Fruit fly (Drosophila melanogaster) whole organism, embryonic: ENCODE results near the gene CG5921.

Source experiments
- ATbp ChIP-seq: fragments of 200-800 bp; sonication (Bioruptor generic); optimal IDR thresholded peaks from 2 replicates; lab custom pipeline; 2017; ENCODE audit warnings: missing biosample characterization, mild to moderate bottlenecking, missing genetic modification characterization, missing genetic modification reagents
- B-H2 ChIP-seq: fragments of 200-800 bp; sonication (Bioruptor generic); optimal IDR thresholded peaks from 2 replicates; lab custom pipeline; 2018; ENCODE audit warnings: missing biosample characterization, mild to moderate bottlenecking, missing genetic modification characterization
- BtbVII ChIP-seq: fragments of 200-800 bp; sonication (Bioruptor generic); optimal IDR thresholded peaks from 3 replicates; lab custom pipeline; 2017; ENCODE audit warnings: missing biosample characterization, mild to moderate bottlenecking, missing genetic modification characterization
- CG10267 ChIP-seq: fragments of 200-800 bp; sonication (Bioruptor generic); optimal IDR thresholded peaks from 2 replicates; lab custom pipeline; 2018; ENCODE audit warnings: missing biosample characterization, mild to moderate bottlenecking, missing genetic modification characterization, moderate library complexity
- CG10274 ChIP-seq: fragments of 200-800 bp; sonication (Bioruptor generic); optimal IDR thresholded peaks from 3 replicates; lab custom pipeline; 2017; ENCODE audit warnings: missing biosample characterization, mild to moderate bottlenecking, missing genetic modification characterization
- CG12391 ChIP-seq: fragments of 200-800 bp; sonication (Bioruptor generic); optimal IDR thresholded peaks from 3 replicates; lab custom pipeline; 2018; ENCODE audit warnings: missing biosample characterization, mild to moderate bottlenecking, missing genetic modification characterization, moderate library complexity
- CG17328 ChIP-seq: fragments of 200-800 bp; sonication (Bioruptor generic); IDR thresholded peaks from 2 replicates; pipeline ENCODE4 v1.3.6; 2022; ENCODE audit warnings: missing biosample characterization, missing genetic modification characterization
- CG17359 ChIP-seq: fragments of 200-800 bp; sonication (Bioruptor generic); optimal IDR thresholded peaks from 3 replicates; lab custom pipeline; 2018; ENCODE audit warnings: missing biosample characterization, mild to moderate bottlenecking, missing genetic modification characterization, moderate library complexity
- CG17385 ChIP-seq: fragments of 200-800 bp; sonication (Bioruptor generic); optimal IDR thresholded peaks from 3 replicates; lab custom pipeline; 2018; ENCODE audit warnings: missing biosample characterization, mild to moderate bottlenecking, missing genetic modification characterization
- CG2712 ChIP-seq: fragments of 200-800 bp; optimal IDR thresholded peaks from 3 replicates; lab custom pipeline; 2019; ENCODE audit warnings: missing biosample characterization, mild to moderate bottlenecking, missing genetic modification characterization, moderate library complexity
- CG30431 ChIP-seq: fragments of 200-800 bp; sonication (Bioruptor generic); optimal IDR thresholded peaks from 2 replicates; lab custom pipeline; 2017; ENCODE audit warnings: missing biosample characterization, missing genetic modification characterization
- CG42726 ChIP-seq: fragments of 200-800 bp; sonication (Bioruptor generic); IDR thresholded peaks from 2 replicates; pipeline ENCODE4 v1.3.6; 2022; ENCODE audit warnings: missing biosample characterization, missing genetic modification characterization; ENCODE audit not compliant: partially characterized antibody
- CG7928 ChIP-seq: fragments of 200-800 bp; sonication (Bioruptor generic); optimal IDR thresholded peaks from 2 replicates; lab custom pipeline; 2017; ENCODE audit warnings: missing biosample characterization, mild to moderate bottlenecking, missing genetic modification characterization
- Doc2 ChIP-seq: fragments of 200-800 bp; sonication (Bioruptor generic); IDR thresholded peaks from 2 replicates; pipeline ENCODE4 v1.3.6; 2022; ENCODE audit warnings: missing biosample characterization, missing genetic modification characterization
- Drgx ChIP-seq: fragments of 200-800 bp; sonication (Bioruptor generic); IDR thresholded peaks from 2 replicates; pipeline ENCODE4 v1.3.6; 2022; ENCODE audit warnings: missing biosample characterization, missing genetic modification characterization
- ERR ChIP-seq: fragments of 200-800 bp; sonication (Bioruptor generic); optimal IDR thresholded peaks from 2 replicates; lab custom pipeline; 2016; ENCODE audit warnings: missing biosample characterization, missing genetic modification characterization
- Ets97D ChIP-seq: fragments of 200-800 bp; sonication (Bioruptor generic); optimal IDR thresholded peaks from 3 replicates; lab custom pipeline; 2016; ENCODE audit warnings: missing biosample characterization, missing genetic modification characterization
- HLH3B ChIP-seq: fragments of 200-800 bp; sonication (Bioruptor generic); IDR thresholded peaks from 2 replicates; pipeline ENCODE4 v1.3.6; 2022; ENCODE audit warnings: missing biosample characterization, missing genetic modification characterization
- Hr78 ChIP-seq, 2 experiments: fragments of 200-800 bp in 1 of 2; fragments of >200 bp in 1 of 2; sonication (Bioruptor generic) in 1 of 2; optimal IDR thresholded peaks; 2 replicates each; lab custom pipeline; 2017 to 2019; ENCODE audit warnings: missing biosample characterization in 2 of 2, missing genetic modification characterization in 2 of 2, mild to moderate bottlenecking in 1 of 2, moderate library complexity in 1 of 2
- Mes4 ChIP-seq: fragments of 200-800 bp; sonication (Bioruptor generic); optimal IDR thresholded peaks from 2 replicates; lab custom pipeline; 2016; ENCODE audit warnings: missing biosample characterization, missing genetic modification characterization
- Ravus ChIP-seq: fragments of 200-800 bp; sonication (Bioruptor generic); IDR thresholded peaks from 2 replicates; pipeline ENCODE4 v1.3.6; 2022; ENCODE audit warnings: missing biosample characterization, missing genetic modification characterization
- Side ChIP-seq: fragments of 200-800 bp; sonication (Bioruptor generic); optimal IDR thresholded peaks from 2 replicates; lab custom pipeline; 2016; ENCODE audit warnings: missing biosample characterization, missing genetic modification characterization
- Sox100B ChIP-seq: fragments of 200-800 bp; sonication (Bioruptor generic); optimal IDR thresholded peaks from 3 replicates; lab custom pipeline; 2018; ENCODE audit warnings: missing biosample characterization, mild to moderate bottlenecking, missing genetic modification characterization
- Stat92E ChIP-seq, 3 experiments: fragments of >200 bp in 2 of 3; fragments of 200-800 bp in 1 of 3; sonication (Bioruptor generic) in 1 of 3; optimal IDR thresholded peaks; 2 replicates each; lab custom pipeline; 2017 to 2019; ENCODE audit warnings: missing biosample characterization in 3 of 3, missing genetic modification characterization in 3 of 3, mild to moderate bottlenecking in 1 of 3, moderate library complexity in 1 of 3
- TFAM ChIP-seq: fragments of 200-800 bp; sonication (Bioruptor generic); optimal IDR thresholded peaks from 2 replicates; lab custom pipeline; 2017; ENCODE audit warnings: missing biosample characterization, missing genetic modification characterization, inconsistent platforms
- Xrp1 ChIP-seq: fragments of 200-800 bp; sonication (Bioruptor generic); IDR thresholded peaks from 2 replicates; pipeline ENCODE4 v1.3.6; 2022; ENCODE audit warnings: missing biosample characterization, missing genetic modification characterization
- bsh ChIP-seq, 2 experiments: fragments of 200-800 bp; sonication (Bioruptor generic); optimal IDR thresholded peaks; 2 replicates each; lab custom pipeline; 2017 to 2018; ENCODE audit warnings: mild to moderate bottlenecking in 2 of 2, missing biosample characterization in 2 of 2, missing genetic modification characterization in 2 of 2, moderate library complexity in 1 of 2
- chif ChIP-seq, 2 experiments: fragments of 200-800 bp; sonication (Bioruptor generic); optimal IDR thresholded peaks; 3 replicates each; lab custom pipeline; 2016; ENCODE audit warnings: missing biosample characterization in 2 of 2, missing genetic modification characterization in 2 of 2
- chinmo ChIP-seq: fragments of 200-800 bp; sonication (Bioruptor generic); IDR thresholded peaks from 4 replicates; pipeline ENCODE4 v1.3.6; 2022; ENCODE audit warnings: missing biosample characterization, missing genetic modification characterization; ENCODE audit not compliant: partially characterized antibody
- ci ChIP-seq: fragments of 200-800 bp; sonication (Bioruptor generic); IDR thresholded peaks from 3 replicates; pipeline ENCODE4 v1.3.6; 2022; ENCODE audit warnings: missing biosample characterization, missing genetic modification characterization
- da ChIP-seq: fragments of 200-800 bp; sonication (Bioruptor generic); optimal IDR thresholded peaks from 2 replicates; lab custom pipeline; 2016; ENCODE audit warnings: missing biosample characterization, missing genetic modification characterization
- dimm ChIP-seq: fragments of 200-800 bp; sonication (Bioruptor generic); IDR thresholded peaks from 2 replicates; pipeline ENCODE4 v1.3.6; 2022; ENCODE audit warnings: missing biosample characterization, missing genetic modification characterization
- gcm2 ChIP-seq: fragments of 200-800 bp; sonication (Bioruptor generic); optimal IDR thresholded peaks from 2 replicates; lab custom pipeline; 2016; ENCODE audit warnings: missing biosample characterization, missing genetic modification characterization
- hkb ChIP-seq, 2 experiments: fragments of 200-800 bp in 1 of 2; fragments of >200 bp in 1 of 2; sonication (Bioruptor generic) in 1 of 2; IDR thresholded peaks in 1 of 2; optimal IDR thresholded peaks in 1 of 2; 2 replicates each; pipeline versions ENCODE4 v1.3.6 to Lab custom; 2017 to 2022; ENCODE audit warnings: missing biosample characterization in 1 of 2, missing genetic modification characterization in 1 of 2
- kah ChIP-seq: fragments of 200-800 bp; sonication (Bioruptor generic); optimal IDR thresholded peaks from 2 replicates; lab custom pipeline; 2018; ENCODE audit warnings: missing biosample characterization, mild to moderate bottlenecking, missing genetic modification characterization
- lmd ChIP-seq: fragments of 200-800 bp; sonication (Bioruptor generic); IDR thresholded peaks from 2 replicates; pipeline ENCODE4 v1.3.6; 2022; ENCODE audit warnings: missing biosample characterization, missing genetic modification characterization
- nerfin-2 ChIP-seq: fragments of 200-800 bp; sonication (Bioruptor generic); IDR thresholded peaks from 2 replicates; pipeline ENCODE4 v1.3.6; 2022; ENCODE audit warnings: missing biosample characterization, missing genetic modification characterization; ENCODE audit not compliant: partially characterized antibody
- nmo ChIP-seq: fragments of 200-800 bp; sonication (Bioruptor generic); optimal IDR thresholded peaks from 2 replicates; lab custom pipeline; 2018; ENCODE audit warnings: missing biosample characterization, mild to moderate bottlenecking, missing genetic modification characterization, moderate library complexity
- oc ChIP-seq: fragments of 200-800 bp; sonication (Bioruptor generic); optimal IDR thresholded peaks from 2 replicates; lab custom pipeline; 2018; ENCODE audit warnings: missing biosample characterization, mild to moderate bottlenecking, missing genetic modification characterization, moderate library complexity
- peb ChIP-seq: fragments of 200-800 bp; sonication (Bioruptor generic); IDR thresholded peaks from 2 replicates; pipeline ENCODE4 v1.3.6; 2022; ENCODE audit warnings: missing biosample characterization, missing genetic modification characterization
- phol ChIP-seq: fragments of 200-800 bp; sonication (Bioruptor generic); optimal IDR thresholded peaks from 3 replicates; lab custom pipeline; 2018; ENCODE audit warnings: missing biosample characterization, mild to moderate bottlenecking, missing genetic modification characterization, moderate library complexity
- prd ChIP-seq, 3 experiments: fragments of >200 bp in 2 of 3; fragments of 200-800 bp in 1 of 3; sonication (Bioruptor generic) in 1 of 3; optimal IDR thresholded peaks in 2 of 3; IDR thresholded peaks in 1 of 3; 2 replicates in 2 of 3; 3 replicates in 1 of 3; pipeline versions ENCODE4 v1.3.6 to Lab custom; 2017 to 2022; ENCODE audit warnings: missing biosample characterization in 1 of 3, missing genetic modification characterization in 1 of 3
- pum ChIP-seq: fragments of 200-800 bp; sonication (Bioruptor generic); optimal IDR thresholded peaks from 2 replicates; lab custom pipeline; 2016; ENCODE audit warnings: missing biosample characterization, missing genetic modification characterization
- sens-2 ChIP-seq: fragments of 200-800 bp; sonication (Bioruptor generic); IDR thresholded peaks from 2 replicates; pipeline ENCODE4 v1.3.6; 2022; ENCODE audit warnings: missing biosample characterization, missing genetic modification characterization
- sisA ChIP-seq: fragments of 200-800 bp; sonication (Bioruptor generic); IDR thresholded peaks from 2 replicates; pipeline ENCODE4 v1.3.6; 2022; ENCODE audit warnings: missing biosample characterization, missing genetic modification characterization
- so ChIP-seq: fragments of 200-800 bp; sonication (Bioruptor generic); IDR thresholded peaks from 3 replicates; pipeline ENCODE4 v1.3.6; 2022; ENCODE audit warnings: missing biosample characterization, missing genetic modification characterization
- tx ChIP-seq: fragments of 200-800 bp; sonication (Bioruptor generic); optimal IDR thresholded peaks from 2 replicates; lab custom pipeline; 2016; ENCODE audit warnings: missing biosample characterization, missing genetic modification characterization

Gene CG5921

dm6 chrX:6059135-6059824 is 8.7 kb downstream of the CG5921 start (continued):
- no peak for TF ChIP-seq prd (optimal IDR thresholded peaks at IDR 0.05; lab: Kevin White, UChicago)
- TF ChIP-seq prd (GFP tag; IDR thresholded peaks at IDR 0.05; lab: Robert Waterston, UW) = peak; percentile 64; the same call in 2 of the 3 replicates
- peak; percentile 3 for TF ChIP-seq pum (GFP tag; lab: Kevin White, UChicago)
- TF ChIP-seq CG42726 = no peak
- TF ChIP-seq CG10274 (GFP tag; lab: Kevin White, UChicago) = no peak
- TF ChIP-seq Doc2 (GFP tag; lab: Robert Waterston, UW) = no peak
- peak; percentile 25 for TF ChIP-seq phol
- TF ChIP-seq CG17328 (GFP tag; lab: Robert Waterston, UW) = peak; percentile 50
- TF ChIP-seq CG12391 (tag; lab: Kevin White, UChicago) = peak; percentile 18
- peak; percentile 2 for TF ChIP-seq CG2712 (tag; lab: Kevin White, UChicago)
- TF ChIP-seq chif (GFP tag; optimal IDR thresholded peaks at IDR 0.05; lab: Kevin White, UChicago) = peak in 1 of 2 experiments; percentile 2
- TF ChIP-seq Stat92E (GFP tag; optimal IDR thresholded peaks at IDR 0.05; lab: Kevin White, UChicago) = no peak
- no peak for TF ChIP-seq hkb (optimal IDR thresholded peaks at IDR 0.05; lab: Kevin White, UChicago)
- TF ChIP-seq hkb (GFP tag; IDR thresholded peaks at IDR 0.05; lab: Robert Waterston, UW) = peak; percentile 47; the same call in 1 of the 2 replicates
- TF ChIP-seq Ets97D (GFP tag; lab: Kevin White, UChicago) = no peak
- TF ChIP-seq nmo (GFP tag; lab: Kevin White, UChicago) = peak; percentile 14
- TF ChIP-seq Ravus = no peak
- TF ChIP-seq gcm2 (GFP tag; lab: Kevin White, UChicago) = no peak
- peak; percentile 65; the same call in 1 of the 2 replicates for TF ChIP-seq Drgx (GFP tag; lab: Robert Waterston, UW)
- peak; percentile 62 for TF ChIP-seq CG17359 (tag; lab: Kevin White, UChicago)
- TF ChIP-seq Sox100B = peak; percentile 8
- TF ChIP-seq BtbVII = no peak
- TF ChIP-seq peb = no peak
- no peak for TF ChIP-seq kah (GFP tag; lab: Kevin White, UChicago)
- TF ChIP-seq lmd (GFP tag; lab: Robert Waterston, UW) = peak; percentile 45; the same call in 1 of the 2 replicates
- no peak for TF ChIP-seq CG7928 (GFP tag; lab: Kevin White, UChicago)
- TF ChIP-seq bsh (GFP tag; optimal IDR thresholded peaks at IDR 0.05; lab: Kevin White, UChicago) = peak in 1 of 2 experiments; percentile 48
- peak; percentile 42; the same call in 1 of the 2 replicates for TF ChIP-seq dimm
- no peak for TF ChIP-seq da (GFP tag; lab: Kevin White, UChicago)
- no peak for TF ChIP-seq CG30431
- TF ChIP-seq CG17385 (GFP tag; lab: Kevin White, UChicago) = no peak
- no peak for TF ChIP-seq Mes4 (GFP tag; lab: Kevin White, UChicago)
- TF ChIP-seq sisA (GFP tag; lab: Robert Waterston, UW) = peak; percentile 56; the same call in 1 of the 2 replicates
- peak; percentile 6 for TF ChIP-seq oc (tag; lab: Kevin White, UChicago)
- peak; percentile 49 for TF ChIP-seq ATbp (GFP tag; lab: Kevin White, UChicago)
- TF ChIP-seq HLH3B (GFP tag; lab: Robert Waterston, UW) = peak; percentile 38; the same call in 1 of the 2 replicates
- TF ChIP-seq tx (GFP tag; lab: Kevin White, UChicago) = no peak
- TF ChIP-seq TFAM (GFP tag; lab: Kevin White, UChicago) = no peak
- no peak for TF ChIP-seq Side (GFP tag; lab: Kevin White, UChicago)
- TF ChIP-seq Xrp1 (GFP tag; lab: Robert Waterston, UW) = peak; percentile 60; the same call in 1 of the 2 replicates
- peak; percentile 70; the same call in 2 of the 3 replicates for TF ChIP-seq ci
- TF ChIP-seq Hr78 (GFP tag; optimal IDR thresholded peaks at IDR 0.05; lab: Kevin White, UChicago) = no peak
- TF ChIP-seq so (GFP tag; lab: Robert Waterston, UW) = 0 out of 3 replicates have a peak, but pooled peaks have one; percentile 20
- TF ChIP-seq sens-2 (GFP tag; lab: Robert Waterston, UW) = 0 out of 2 replicates have a peak, but pooled peaks have one; percentile 26
- no peak for TF ChIP-seq B-H2 (GFP tag; lab: Kevin White, UChicago)
- no peak for TF ChIP-seq chinmo
- TF ChIP-seq CG10267 (tag; lab: Kevin White, UChicago) = no peak
- no peak for TF ChIP-seq ERR (GFP tag; lab: Kevin White, UChicago)
- TF ChIP-seq nerfin-2 = no peak
